Worm (Caenorhabditis elegans) whole organism, L1 larva: ENCODE measurements around the gene Y37E11B.5.
A peak's percentile ranks its signal among the peaks of the same experiment; 100 is the strongest.

Experiments used
- C16A3.4 ChIP-seq: fragments of 150-350 bp; optimal IDR thresholded peaks from 2 replicates; lab custom pipeline; 2014; ENCODE audit warnings: missing biosample characterization, missing genetic modification characterization
- alr-1 ChIP-seq: fragments of 200-800 bp; sonication (Bioruptor generic); optimal IDR thresholded peaks from 2 replicates; lab custom pipeline; 2018; ENCODE audit warnings: borderline replicate concordance, mild to moderate bottlenecking, missing genetic modification characterization, missing compliant biosample characterization
- blmp-1 ChIP-seq: fragments of 150-350 bp; optimal IDR thresholded peaks from 2 replicates; lab custom pipeline; 2014; ENCODE audit warnings: missing biosample characterization, missing genetic modification characterization
- ceh-63 ChIP-seq: fragments of 200-800 bp; sonication (Bioruptor generic); optimal IDR thresholded peaks from 2 replicates; lab custom pipeline; 2018; ENCODE audit warnings: mild to moderate bottlenecking, missing genetic modification characterization, missing compliant biosample characterization
- ces-1 ChIP-seq: fragments of 150-350 bp; optimal IDR thresholded peaks from 2 replicates; lab custom pipeline; 2014; ENCODE audit warnings: missing biosample characterization, missing genetic modification reagents, missing genetic modification characterization
- dsc-1 ChIP-seq: sonication (generic microtip); optimal IDR thresholded peaks from 2 replicates; lab custom pipeline; 2016; ENCODE audit warnings: mild to moderate bottlenecking, missing genetic modification characterization, missing compliant biosample characterization
- efl-1 ChIP-seq, 4 experiments: fragments of 150-350 bp; optimal IDR thresholded peaks in 3 of 4; peaks in 1 of 4; 1 replicate in 1 of 4; 2 replicates in 3 of 4; lab custom pipeline; 2014; ENCODE audit warnings: missing biosample characterization in 2 of 4, missing genetic modification characterization in 2 of 4, missing genetic modification reagents in 2 of 4
- egl-27 ChIP-seq, 2 experiments: fragments of 150-350 bp in 1 of 2; sonication (generic microtip); optimal IDR thresholded peaks; 3 replicates each; lab custom pipeline; 2017 to 2018; ENCODE audit warnings: missing biosample characterization in 2 of 2, missing genetic modification characterization in 2 of 2, missing genetic modification reagents in 2 of 2
- elt-3 ChIP-seq, 6 experiments: fragments of 150-350 bp in 1 of 6; sonication (generic microtip); optimal IDR thresholded peaks; 2 replicates each; lab custom pipeline; 2017 to 2018; ENCODE audit warnings: missing biosample characterization in 6 of 6, missing genetic modification characterization in 6 of 6, inconsistent platforms in 1 of 6
- fkh-10 ChIP-seq: sonication (generic microtip); optimal IDR thresholded peaks from 2 replicates; lab custom pipeline; 2017; ENCODE audit warnings: missing biosample characterization, missing genetic modification reagents, missing genetic modification characterization
- fkh-8 ChIP-seq: sonication (generic microtip); optimal IDR thresholded peaks from 2 replicates; lab custom pipeline; 2016; ENCODE audit warnings: mild to moderate bottlenecking, missing genetic modification characterization, missing compliant biosample characterization
- fos-1 ChIP-seq: fragments of 150-350 bp; optimal IDR thresholded peaks from 2 replicates; lab custom pipeline; 2014; ENCODE audit warnings: missing biosample characterization, missing genetic modification characterization
- jun-1 ChIP-seq: fragments of 150-350 bp; optimal IDR thresholded peaks from 2 replicates; lab custom pipeline; 2014; ENCODE audit warnings: missing biosample characterization, missing genetic modification reagents, missing genetic modification characterization
- lin-14 ChIP-seq: fragments of 200-800 bp; sonication (Bioruptor generic); optimal IDR thresholded peaks from 2 replicates; lab custom pipeline; 2018; ENCODE audit warnings: mild to moderate bottlenecking, missing genetic modification characterization, moderate library complexity, missing compliant biosample characterization
- lsy-2 ChIP-seq, 2 experiments: fragments of 150-350 bp; optimal IDR thresholded peaks; 2 replicates each; lab custom pipeline; 2014; ENCODE audit warnings: missing biosample characterization in 2 of 2, missing genetic modification characterization in 2 of 2
- mdl-1 ChIP-seq, 2 experiments: fragments of 150-350 bp; optimal IDR thresholded peaks; 2 replicates each; lab custom pipeline; 2014 to 2017; ENCODE audit warnings: missing biosample characterization in 2 of 2, missing genetic modification characterization in 2 of 2, inconsistent platforms in 1 of 2
- nhr-20 ChIP-seq: sonication (generic microtip); optimal IDR thresholded peaks from 2 replicates; lab custom pipeline; 2016; ENCODE audit warnings: mild to moderate bottlenecking, missing genetic modification characterization, missing compliant biosample characterization
- nhr-237 ChIP-seq: fragments of 150-350 bp; optimal IDR thresholded peaks from 2 replicates; lab custom pipeline; 2014; ENCODE audit warnings: missing biosample characterization, missing genetic modification characterization
- nhr-77 ChIP-seq: fragments of 150-350 bp; optimal IDR thresholded peaks from 2 replicates; lab custom pipeline; 2014; ENCODE audit warnings: missing biosample characterization, missing genetic modification characterization
- nhr-84 ChIP-seq: sonication (generic microtip); optimal IDR thresholded peaks from 2 replicates; lab custom pipeline; 2017; ENCODE audit warnings: missing biosample characterization, missing genetic modification characterization
- nhr-90 ChIP-seq: sonication (generic microtip); optimal IDR thresholded peaks from 2 replicates; lab custom pipeline; 2016; ENCODE audit warnings: mild to moderate bottlenecking, missing genetic modification characterization, missing compliant biosample characterization; ENCODE audit not compliant: poor library complexity
- pag-3 ChIP-seq: sonication (generic microtip); optimal IDR thresholded peaks from 2 replicates; lab custom pipeline; 2017; ENCODE audit warnings: missing genetic modification characterization, mild to moderate bottlenecking, missing compliant biosample characterization, antibody characterized with exemption, borderline replicate concordance; ENCODE audit not compliant: insufficient read depth
- pqm-1 ChIP-seq: sonication (generic microtip); optimal IDR thresholded peaks from 3 replicates; lab custom pipeline; 2017; ENCODE audit warnings: missing biosample characterization, missing genetic modification characterization
- skn-1 ChIP-seq: fragments of 150-350 bp; optimal IDR thresholded peaks from 2 replicates; lab custom pipeline; 2014; ENCODE audit warnings: missing biosample characterization, missing genetic modification characterization
- sptf-1 ChIP-seq: fragments of 150-350 bp; optimal IDR thresholded peaks from 2 replicates; lab custom pipeline; 2014; ENCODE audit warnings: missing biosample characterization, missing genetic modification characterization
- sup-37 ChIP-seq: fragments of 200-800 bp; sonication (Bioruptor generic); optimal IDR thresholded peaks from 2 replicates; lab custom pipeline; 2018; ENCODE audit warnings: mild to moderate bottlenecking, missing genetic modification characterization, missing compliant biosample characterization
- swsn-7 ChIP-seq: sonication (generic microtip); optimal IDR thresholded peaks from 2 replicates; lab custom pipeline; 2016; ENCODE audit warnings: missing genetic modification characterization, missing compliant biosample characterization
- tlp-1 ChIP-seq: fragments of 150-350 bp; optimal IDR thresholded peaks from 2 replicates; lab custom pipeline; 2014; ENCODE audit warnings: missing biosample characterization, missing genetic modification characterization
- unc-86 ChIP-seq: sonication (generic microtip); optimal IDR thresholded peaks from 2 replicates; lab custom pipeline; 2016; ENCODE audit warnings: missing genetic modification characterization, missing compliant biosample characterization
- xbp-1 ChIP-seq: sonication (generic microtip); optimal IDR thresholded peaks from 2 replicates; lab custom pipeline; 2016; ENCODE audit warnings: missing genetic modification characterization, missing compliant biosample characterization
- zag-1 ChIP-seq: fragments of 150-350 bp; optimal IDR thresholded peaks from 2 replicates; lab custom pipeline; 2014; ENCODE audit warnings: missing biosample characterization, missing genetic modification characterization

Y37E11B.5 gene

DNA sequence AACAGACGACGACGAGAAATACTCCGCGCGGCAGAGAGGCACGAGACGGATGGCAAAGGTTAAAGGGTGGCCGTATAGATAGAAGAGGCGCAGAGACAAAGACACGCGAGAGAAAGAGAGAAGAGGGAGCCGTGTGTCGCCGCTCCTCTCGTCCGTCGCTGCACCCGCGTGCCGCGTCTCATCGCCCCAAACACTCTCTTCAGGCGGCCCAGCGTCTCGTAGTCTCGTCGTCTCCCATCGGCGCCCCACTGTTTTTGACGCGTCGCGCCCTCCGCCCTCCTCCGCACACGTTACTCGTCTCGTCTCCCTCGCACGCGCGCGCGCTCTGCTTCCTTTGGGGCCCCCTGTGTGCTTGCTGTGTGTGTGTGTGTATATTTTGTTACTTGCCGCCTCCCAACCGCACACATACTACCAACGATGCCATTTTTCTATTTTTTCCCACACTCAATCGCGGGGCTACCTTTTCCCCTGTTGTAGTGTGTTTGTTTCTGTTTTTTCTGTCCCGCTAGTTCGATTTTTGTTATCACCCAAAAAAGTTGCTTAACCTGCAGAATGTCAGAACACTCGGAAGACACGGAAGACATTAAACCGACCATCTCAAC is 38.3 kb upstream of the Y37E11B.5 start, which contains the start of gene madf-9 (continued):
- TF ChIP-seq fos-1 (tag; lab: Kevin White, UChicago) (no peak), fkh-8 (tag; lab: Kevin White, UChicago) (peak; percentile 40), jun-1 (peak; percentile 74), pqm-1 (tag; lab: Kevin White, UChicago) (no peak), nhr-20 (tag; lab: Kevin White, UChicago) (peak; percentile 74), nhr-77 (tag; lab: Kevin White, UChicago) (no peak), nhr-237 (no peak)

DNA sequence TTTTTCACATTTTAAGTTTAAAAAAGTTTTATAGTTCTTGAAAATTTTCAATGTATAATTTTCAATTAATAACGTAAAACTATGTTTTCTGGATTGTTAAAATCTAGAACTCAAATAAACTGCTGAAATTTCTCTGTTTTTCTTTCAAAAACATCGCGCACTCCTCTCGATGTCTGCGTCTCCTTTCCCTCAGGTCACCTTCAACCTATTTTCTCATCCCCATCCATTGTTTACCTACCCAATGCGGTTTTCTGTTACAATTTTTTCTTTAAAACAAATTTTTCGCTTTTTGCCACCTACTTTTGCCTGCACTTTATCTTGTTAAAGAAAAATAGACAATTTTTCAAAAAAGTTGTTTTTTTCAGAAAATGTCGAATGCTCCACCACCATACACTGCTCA is 34.9 kb upstream of the Y37E11B.5 start, which contains the start of gene ZC416.2:
ZC416.2 (plus strand) TSS at position 366 of the 400 bp plus-strand sequence.
- TF ChIP-seq alr-1 (no peak), skn-1 (tag; lab: Kevin White, UChicago) (peak; percentile 13), blmp-1 (peak; percentile 30), nhr-90 (tag; lab: Kevin White, UChicago) (no peak), dsc-1 (no peak), efl-1 (optimal IDR thresholded peaks at IDR 0.05; lab: Kevin White, UChicago) (no peak), efl-1 (GFP tag; optimal IDR thresholded peaks at IDR 0.05 in 1 of 2; lab: Kevin White, UChicago) (peak in 1 of 2 experiments; percentile 24), lsy-2 (tag; optimal IDR thresholded peaks at IDR 0.05; lab: Kevin White, UChicago) (no peak), pag-3 (tag; lab: Kevin White, UChicago) (peak; percentile 23)

DNA sequence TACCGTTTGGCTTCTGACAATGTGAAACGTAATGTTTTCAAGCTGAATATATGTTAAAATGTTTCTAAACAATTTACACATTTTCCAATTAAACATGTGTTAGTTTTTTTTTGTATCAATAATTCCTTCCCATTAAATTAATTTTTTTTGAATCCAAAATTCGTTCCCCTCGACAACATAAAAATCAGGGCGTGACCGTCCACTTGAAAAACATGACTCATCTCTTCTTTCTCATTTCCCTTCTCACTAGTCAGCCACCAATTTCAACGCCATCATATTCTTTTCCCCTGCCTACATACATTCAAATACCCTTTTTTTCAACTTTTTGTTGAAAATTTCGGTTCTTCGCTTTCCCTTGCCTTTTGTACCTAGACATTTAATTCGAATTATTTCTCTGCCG is 34.1 kb upstream of the Y37E11B.5 start:
- no peak for TF ChIP-seq lin-14 (GFP tag; lab: Kevin White, UChicago)
- TF ChIP-seq ces-1 (GFP tag; lab: Kevin White, UChicago) = no peak

DNA sequence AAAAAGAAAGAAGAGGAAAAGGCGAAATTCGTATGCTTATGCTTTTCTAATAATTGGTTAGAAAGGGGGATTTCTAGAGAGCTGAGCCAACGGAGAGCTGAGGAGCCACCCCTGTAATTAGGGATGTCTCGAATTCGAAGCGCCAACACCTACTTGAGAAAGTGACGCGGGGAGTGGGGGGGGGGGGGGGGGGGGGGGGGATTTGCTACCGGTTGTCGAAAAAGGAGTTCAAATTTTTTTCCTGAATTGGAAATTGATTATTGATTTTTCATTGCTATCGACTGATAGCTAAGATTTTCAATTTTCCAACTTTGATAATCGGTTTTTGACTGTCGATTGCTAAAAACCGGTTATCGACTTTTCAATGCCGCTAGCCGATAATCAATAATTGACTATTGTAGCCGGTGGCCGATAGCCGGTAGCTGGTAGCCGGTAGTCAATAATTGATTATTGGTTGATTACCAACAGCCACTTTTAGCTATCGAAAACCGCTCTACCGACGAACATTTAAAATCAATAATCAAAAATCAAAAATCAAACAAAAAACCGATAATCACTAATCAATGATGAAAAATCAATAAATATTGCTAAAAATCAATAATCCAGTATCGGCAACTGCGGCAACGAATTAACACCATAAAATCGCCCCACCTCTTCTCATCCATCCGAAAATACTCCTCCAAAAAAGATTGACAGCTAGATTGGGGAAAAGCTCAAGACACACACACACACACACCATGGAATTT is 30.7 kb upstream of the Y37E11B.5 start:
- TF ChIP-seq xbp-1 (tag; lab: Kevin White, UChicago) (no peak), C16A3.4 (no peak), efl-1 (optimal IDR thresholded peaks at IDR 0.05; lab: Kevin White, UChicago) (no peak), efl-1 (GFP tag; optimal IDR thresholded peaks at IDR 0.05 in 1 of 2; lab: Kevin White, UChicago) (peak in 1 of 2 experiments; percentile 35)

DNA sequence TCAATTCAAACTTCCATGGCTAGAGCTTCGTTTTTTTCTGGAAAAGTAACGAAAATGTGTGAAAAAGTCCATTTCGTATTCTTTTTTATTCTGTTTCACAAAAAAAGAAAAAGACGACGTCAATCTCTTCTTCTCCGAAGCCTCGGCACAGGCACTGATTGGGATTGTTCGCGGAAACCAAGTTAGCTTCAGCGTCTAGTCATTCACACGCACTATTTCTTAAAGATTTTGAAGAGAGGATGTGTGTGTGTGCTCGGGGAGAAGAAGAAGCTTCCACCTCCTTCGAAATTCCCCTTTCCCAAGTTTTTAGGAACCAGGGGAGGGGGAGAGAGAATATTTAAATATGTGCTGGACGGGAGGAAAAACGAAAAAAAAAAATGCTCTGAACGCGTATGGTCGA is 28.1 kb upstream of the Y37E11B.5 start:
- peak; percentile 76 for TF ChIP-seq lin-14 (GFP tag; lab: Kevin White, UChicago)
- peak; percentile 51 for TF ChIP-seq ces-1 (GFP tag; lab: Kevin White, UChicago)
- peak; percentile 73 for TF ChIP-seq fkh-10
- no peak for TF ChIP-seq pqm-1 (tag; lab: Kevin White, UChicago)

DNA sequence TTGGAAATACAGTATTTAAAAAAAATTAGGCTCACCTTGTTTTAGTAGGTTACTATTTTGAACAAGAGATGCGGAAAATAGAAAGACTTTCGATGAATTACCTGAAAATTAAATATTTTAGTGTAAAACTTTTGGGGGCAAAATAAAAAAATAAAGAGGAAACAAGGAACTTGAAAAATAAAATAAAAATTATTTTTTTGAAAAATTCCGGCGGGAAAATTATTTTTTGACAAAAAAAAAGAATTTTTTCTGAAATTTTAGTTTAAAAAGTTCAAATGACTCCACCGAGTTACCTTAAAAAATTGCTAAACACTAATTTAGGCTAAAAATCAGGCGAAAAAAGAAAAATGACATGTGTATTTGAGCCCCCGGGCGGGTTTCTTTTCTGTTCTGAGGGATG is 26.2 kb upstream of the Y37E11B.5 start, which contains the start of the genes cha-1 and unc-17:
cha-1 (minus strand) TSS at position 101 of the 400 bp plus-strand sequence.
unc-17 (minus strand) TSS at position 103 of the 400 bp plus-strand sequence.
- TF ChIP-seq fkh-10 (no peak), sup-37 (GFP tag; lab: Kevin White, UChicago) (no peak), pag-3 (tag; lab: Kevin White, UChicago) (no peak), sptf-1 (no peak), egl-27 (tag; optimal IDR thresholded peaks at IDR 0.05; lab: Kevin White, UChicago) (no peak), swsn-7 (tag; lab: Kevin White, UChicago) (no peak), zag-1 (tag; lab: Kevin White, UChicago) (no peak), ceh-63 (GFP tag; lab: Kevin White, UChicago) (no peak), nhr-84 (tag; lab: Kevin White, UChicago) (no peak), mdl-1 (tag; optimal IDR thresholded peaks at IDR 0.05; lab: Kevin White, UChicago) (no peak), unc-86 (tag; lab: Kevin White, UChicago) (no peak), tlp-1 (tag; lab: Kevin White, UChicago) (no peak), elt-3 (tag; optimal IDR thresholded peaks at IDR 0.05; lab: Kevin White, UChicago) (no peak)
